Worm (Caenorhabditis elegans): ENCODE measurements around the gene nhr-31.

The nhr-31 gene

DNA sequence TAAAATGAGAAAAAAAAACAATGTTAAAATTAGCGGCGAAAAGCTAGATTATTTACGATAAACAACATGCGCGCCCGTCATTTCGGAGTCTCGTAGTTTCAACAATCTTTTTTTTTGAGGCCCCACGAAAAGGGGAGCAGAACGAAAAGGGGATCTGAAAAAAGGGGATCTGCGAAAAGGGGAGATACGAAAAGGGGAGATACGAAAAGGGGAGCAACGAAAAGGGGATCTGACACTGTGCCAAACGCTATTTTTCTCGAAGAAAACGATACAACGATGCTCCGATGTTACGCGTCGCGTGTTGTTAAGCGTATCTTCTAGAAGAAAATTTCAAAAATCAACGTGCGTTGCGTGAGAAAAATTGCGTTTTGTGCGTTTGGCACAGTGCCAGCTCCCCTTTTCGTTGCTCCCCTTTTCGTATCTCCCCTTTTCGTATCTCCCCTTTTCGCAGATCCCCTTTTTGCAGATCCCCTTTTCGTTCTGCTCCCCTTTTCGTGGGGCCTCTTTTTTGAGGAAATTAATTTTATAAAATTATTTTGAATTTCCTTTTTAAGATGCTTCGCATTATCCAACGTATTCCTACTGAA, 13.5 kb downstream of the nhr-31 start, which contains the start of gene C26B2.7:
C26B2.7 (plus strand) TSS at position 549 of the 587 bp plus-strand sequence.
- TF ChIP-seq K12H6.12 (tag; optimal IDR thresholded peaks at IDR 0.05) (peak; percentile 60), D2030.7 (GFP tag; IDR thresholded peaks at IDR 0.05) (peak; percentile 94), die-1 (tag; optimal IDR thresholded peaks at IDR 0.05) (peak; percentile 54), zfh-2 (GFP tag; conservative IDR thresholded peaks at IDR 0.05) (peak; percentile 39; the same call in 1 of the 2 replicates), athp-1 (tag; optimal IDR thresholded peaks at IDR 0.05) (peak; percentile 58), madf-6 (GFP tag; IDR thresholded peaks at IDR 0.05) (peak; percentile 66), lin-26 (GFP tag; IDR thresholded peaks at IDR 0.05) (peak; percentile 63), C17E4.6 (GFP tag; IDR thresholded peaks at IDR 0.05) (peak; percentile 82), tbp1 (GFP tag; optimal IDR thresholded peaks at IDR 0.05) (peak; percentile 31), pbrm-1 (GFP tag; IDR thresholded peaks at IDR 0.05) (peak; percentile 62; the same call in 1 of the 2 replicates), madf-10 (tag; optimal IDR thresholded peaks at IDR 0.05) (peak; percentile 84), Y95B8A.8 (GFP tag; IDR thresholded peaks at IDR 0.05) (peak; percentile 85), ZK185.1 (tag; optimal IDR thresholded peaks at IDR 0.05; ENCODE audit: poor library complexity, severe bottlenecking) (peak; percentile 78), hrde-1 (tag; optimal IDR thresholded peaks at IDR 0.05; ENCODE audit: borderline replicate concordance) (peak; percentile 9), rec-8 (tag; optimal IDR thresholded peaks at IDR 0.05) (peak in 1 of 2 experiments; percentile 34), nfyb-1 (GFP tag; IDR thresholded peaks at IDR 0.05) (peak; percentile 67; the same call in 1 of the 2 replicates), Y79H2A.3 (GFP tag; conservative IDR thresholded peaks at IDR 0.05) (0 out of 2 replicates have a peak, but pooled peaks have one; percentile 61), rcor-1 (GFP tag; IDR thresholded peaks at IDR 0.05) (peak; percentile 91), mcd-1 (GFP tag; IDR thresholded peaks at IDR 0.05) (peak; percentile 69), K11D2.4 (GFP tag; IDR thresholded peaks at IDR 0.05) (peak; percentile 69), lsl-1 (GFP tag; optimal IDR thresholded peaks at IDR 0.05) (peak; percentile 59), snpc-3.4 (tag; optimal IDR thresholded peaks at IDR 0.05) (peak; percentile 29), attf-3 (GFP tag; conservative IDR thresholded peaks at IDR 0.05) (peak; percentile 99), lin-54 (GFP tag; optimal IDR thresholded peaks at IDR 0.05) (peak; percentile 69), let-607 (tag; optimal IDR thresholded peaks at IDR 0.05) (peak in 1 of 2 experiments; percentile 48), chd-7 (tag; optimal IDR thresholded peaks at IDR 0.05) (peak; percentile 37), nhr-80 (tag; optimal IDR thresholded peaks at IDR 0.05) (peak; percentile 26), ceh-27 (GFP tag; optimal IDR thresholded peaks at IDR 0.05) (peak; percentile 72), ztf-28 (GFP tag; IDR thresholded peaks at IDR 0.05) (peak; percentile 97), lin-35 (GFP tag; optimal IDR thresholded peaks at IDR 0.05) (peak in 1 of 3 experiments; percentile 53), attf-6 (GFP tag; IDR thresholded peaks at IDR 0.05) (0 out of 2 replicates have a peak, but pooled peaks have one; percentile 14), Y67H2A.10 (GFP tag; conservative IDR thresholded peaks at IDR 0.05) (peak; percentile 68), Y56A3A.18 (GFP tag; IDR thresholded peaks at IDR 0.05) (peak; percentile 57; the same call in 1 of the 2 replicates), aptf-2 (GFP tag; conservative IDR thresholded peaks at IDR 0.05) (peak; percentile 87), ceh-100 (GFP tag; IDR thresholded peaks at IDR 0.05) (peak; percentile 99), dox-1 (GFP tag; IDR thresholded peaks at IDR 0.05) (peak; percentile 86), ztf-25 (GFP tag; IDR thresholded peaks at IDR 0.05) (peak; percentile 93), F49E8.2 (tag; optimal IDR thresholded peaks at IDR 0.05; ENCODE audit: insufficient read depth) (peak; percentile 53), bed-2 (GFP tag; IDR thresholded peaks at IDR 0.05) (peak; percentile 89; the same call in 1 of the 2 replicates), hmg-1.2 (GFP tag; IDR thresholded peaks at IDR 0.05) (peak; percentile 55; the same call in 1 of the 2 replicates), unc-130 (GFP tag; optimal IDR thresholded peaks at IDR 0.05) (peak; percentile 61), ztf-26 (tag; optimal IDR thresholded peaks at IDR 0.05) (peak; percentile 18), ztf-6 (GFP tag; IDR thresholded peaks at IDR 0.05) (peak; percentile 44; the same call in 1 of the 2 replicates), cebp-1 (GFP tag; IDR thresholded peaks at IDR 0.05) (peak; percentile 67), cebp-1 (tag; optimal IDR thresholded peaks at IDR 0.05) (peak; percentile 69), ztf-18 (tag; optimal IDR thresholded peaks at IDR 0.05) (peak; percentile 75)

All from whole organism, young adult.